Worm (Caenorhabditis elegans) whole organism, L2 larva: ENCODE results near the gene F49E11.2.

Source experiments
- ceh-82 ChIP-seq: fragments of 150-350 bp; optimal IDR thresholded peaks from 2 replicates; lab custom pipeline; 2014; ENCODE audit warnings: missing biosample characterization, missing genetic modification characterization
- snpc-4 ChIP-seq: fragments of 150-350 bp; optimal IDR thresholded peaks from 2 replicates; lab custom pipeline; 2014; ENCODE audit warnings: missing biosample characterization, missing genetic modification characterization
- zag-1 ChIP-seq: fragments of 150-350 bp; optimal IDR thresholded peaks from 2 replicates; lab custom pipeline; 2014; ENCODE audit warnings: missing biosample characterization, missing genetic modification characterization
- ztf-4 ChIP-seq: fragments of 150-350 bp; optimal IDR thresholded peaks from 2 replicates; lab custom pipeline; 2014; ENCODE audit warnings: missing biosample characterization, missing genetic modification characterization

DNA sequence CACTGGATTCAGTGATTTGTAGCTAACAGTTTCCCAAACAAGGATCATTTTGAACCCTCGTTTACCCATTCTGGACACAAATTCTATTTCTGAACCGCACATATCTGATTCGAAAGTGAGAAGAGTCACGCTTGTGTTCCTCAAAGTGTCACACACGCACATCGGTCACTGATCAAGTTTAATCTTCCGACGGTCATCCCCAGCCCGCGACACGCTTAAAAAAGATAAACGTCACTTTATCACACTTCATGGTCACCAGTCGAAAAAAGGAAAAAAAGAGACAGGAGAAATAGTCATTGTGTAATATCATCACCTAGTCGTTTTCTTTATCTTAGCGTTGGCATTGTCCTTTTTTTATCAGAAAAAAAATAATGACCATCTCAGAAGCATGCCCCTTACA is 38.9 kb upstream of the F49E11.2 start:
- TF ChIP-seq snpc-4 (tag; lab: Kevin White, UChicago) (no peak), zag-1 (tag; lab: Kevin White, UChicago) (no peak), ztf-4 (tag; lab: Kevin White, UChicago) (no peak), ceh-82 (no peak)
